Fruit fly (Drosophila melanogaster) whole organism, prepupa: ENCODE measurements around the gene CG3386.
A peak's percentile ranks its signal among the peaks of the same experiment; 100 is the strongest.

Source experiments
- CG15336 ChIP-seq: fragments of 200-800 bp; sonication (Bioruptor generic); IDR thresholded peaks from 2 replicates; pipeline ENCODE4 v1.3.6; 2022; ENCODE audit warnings: missing biosample characterization, missing genetic modification characterization
- CG1621 ChIP-seq: fragments of 200-800 bp; sonication (Bioruptor generic); optimal IDR thresholded peaks from 3 replicates; lab custom pipeline; 2018; ENCODE audit warnings: missing biosample characterization, mild to moderate bottlenecking, missing genetic modification characterization
- CG32006 ChIP-seq: fragments of 200-800 bp; sonication (Bioruptor generic); optimal IDR thresholded peaks from 3 replicates; lab custom pipeline; 2017; ENCODE audit warnings: missing biosample characterization, mild to moderate bottlenecking, missing genetic modification characterization
- CG3919 ChIP-seq: fragments of 200-800 bp; sonication (Bioruptor generic); optimal IDR thresholded peaks from 3 replicates; lab custom pipeline; 2016; ENCODE audit warnings: missing biosample characterization, missing genetic modification characterization
- CG4318 ChIP-seq: fragments of 200-800 bp; sonication (Bioruptor generic); optimal IDR thresholded peaks from 3 replicates; lab custom pipeline; 2017; ENCODE audit warnings: missing biosample characterization, mild to moderate bottlenecking, missing genetic modification characterization
- CG6276 ChIP-seq: fragments of 200-800 bp; sonication (Bioruptor generic); optimal IDR thresholded peaks from 2 replicates; lab custom pipeline; 2017; ENCODE audit warnings: missing biosample characterization, mild to moderate bottlenecking, missing genetic modification characterization
- CG6792 ChIP-seq: fragments of 200-800 bp; sonication (Bioruptor generic); optimal IDR thresholded peaks from 3 replicates; lab custom pipeline; 2016; ENCODE audit warnings: missing biosample characterization, missing genetic modification characterization
- CG6808 ChIP-seq: fragments of 200-800 bp; sonication (Bioruptor generic); optimal IDR thresholded peaks from 3 replicates; lab custom pipeline; 2017; ENCODE audit warnings: missing biosample characterization, missing genetic modification characterization, mild to moderate bottlenecking, moderate library complexity, missing genetic modification reagents
- CG6854 ChIP-seq: fragments of 200-800 bp; sonication (Bioruptor generic); optimal IDR thresholded peaks from 2 replicates; lab custom pipeline; 2017; ENCODE audit warnings: missing biosample characterization, mild to moderate bottlenecking, missing genetic modification characterization
- CG8119 ChIP-seq: fragments of 200-800 bp; sonication (Bioruptor generic); IDR thresholded peaks from 3 replicates; pipeline ENCODE4 v1.3.6; 2022; ENCODE audit warnings: missing biosample characterization, missing genetic modification characterization
- CG8632 ChIP-seq: fragments of 200-800 bp; sonication (Bioruptor generic); optimal IDR thresholded peaks from 3 replicates; lab custom pipeline; 2016; ENCODE audit warnings: missing biosample characterization, missing genetic modification characterization
- CG9139 ChIP-seq: fragments of 200-800 bp; sonication (Bioruptor generic); optimal IDR thresholded peaks from 3 replicates; lab custom pipeline; 2017; ENCODE audit warnings: missing biosample characterization, mild to moderate bottlenecking, missing genetic modification characterization
- Eip75B ChIP-seq: fragments of 200-800 bp; sonication (Bioruptor generic); optimal IDR thresholded peaks from 3 replicates; lab custom pipeline; 2016; ENCODE audit warnings: missing biosample characterization, missing genetic modification characterization
- Eip78C ChIP-seq: fragments of 200-800 bp; sonication (Bioruptor generic); peaks from one replicate; lab custom pipeline; 2016; ENCODE audit warnings: missing biosample characterization, missing genetic modification characterization
- Ets21C ChIP-seq: fragments of 200-800 bp; sonication (Bioruptor generic); optimal IDR thresholded peaks from 3 replicates; lab custom pipeline; 2016; ENCODE audit warnings: missing biosample characterization, missing genetic modification characterization
- Gug ChIP-seq: fragments of 200-800 bp; sonication (Bioruptor generic); IDR thresholded peaks from 2 replicates; pipeline ENCODE4 v1.3.6; 2022; ENCODE audit warnings: missing biosample characterization, missing genetic modification characterization
- Hr38 ChIP-seq: sonication (Bioruptor generic); optimal IDR thresholded peaks from 2 replicates; lab custom pipeline; 2016; ENCODE audit warnings: missing biosample characterization, missing genetic modification characterization
- Lpt ChIP-seq: fragments of 200-800 bp; sonication (Bioruptor generic); optimal IDR thresholded peaks from 3 replicates; lab custom pipeline; 2016; ENCODE audit warnings: missing biosample characterization, missing genetic modification characterization
- Met ChIP-seq: fragments of 200-800 bp; sonication (Bioruptor generic); optimal IDR thresholded peaks from 3 replicates; lab custom pipeline; 2016; ENCODE audit warnings: missing biosample characterization, missing genetic modification characterization
- OdsH ChIP-seq: fragments of 200-800 bp; sonication (Bioruptor generic); optimal IDR thresholded peaks from 3 replicates; lab custom pipeline; 2016; ENCODE audit warnings: missing biosample characterization, missing genetic modification characterization
- Sox102F ChIP-seq: fragments of 200-800 bp; sonication (Bioruptor generic); optimal IDR thresholded peaks from 2 replicates; lab custom pipeline; 2016; ENCODE audit warnings: missing biosample characterization, mild to moderate bottlenecking, missing genetic modification characterization
- Sox14 ChIP-seq: fragments of 200-800 bp; sonication (Bioruptor generic); optimal IDR thresholded peaks from 3 replicates; lab custom pipeline; 2016; ENCODE audit warnings: missing biosample characterization, missing genetic modification characterization
- achi ChIP-seq: fragments of 200-800 bp; sonication (Bioruptor generic); optimal IDR thresholded peaks from 3 replicates; lab custom pipeline; 2016; ENCODE audit warnings: missing biosample characterization, missing genetic modification characterization
- acj6 ChIP-seq: fragments of 200-800 bp; sonication (Bioruptor generic); optimal IDR thresholded peaks from 3 replicates; lab custom pipeline; 2016; ENCODE audit warnings: missing biosample characterization, missing genetic modification characterization
- cyc ChIP-seq: fragments of 200-800 bp; sonication (Bioruptor generic); optimal IDR thresholded peaks from 3 replicates; lab custom pipeline; 2016; ENCODE audit warnings: missing biosample characterization, missing genetic modification characterization
- dsx ChIP-seq: fragments of 200-800 bp; optimal IDR thresholded peaks from 3 replicates; lab custom pipeline; 2019; ENCODE audit warnings: missing biosample characterization, mild to moderate bottlenecking, missing genetic modification characterization, moderate library complexity; ENCODE audit not compliant: poor library complexity, severe bottlenecking
- eg ChIP-seq: fragments of 200-800 bp; sonication (Bioruptor generic); IDR thresholded peaks from 3 replicates; pipeline ENCODE4 v1.3.6; 2022; ENCODE audit warnings: missing biosample characterization, missing genetic modification characterization
- esn ChIP-seq: fragments of 200-800 bp; sonication (Bioruptor generic); optimal IDR thresholded peaks from 2 replicates; lab custom pipeline; 2016; ENCODE audit warnings: missing biosample characterization, mild to moderate bottlenecking, missing genetic modification characterization, moderate library complexity
- fd59A ChIP-seq: fragments of 200-800 bp; sonication (Bioruptor generic); optimal IDR thresholded peaks from 2 replicates; lab custom pipeline; 2017; ENCODE audit warnings: missing biosample characterization, mild to moderate bottlenecking, missing genetic modification characterization, missing genetic modification reagents
- fd85E ChIP-seq: fragments of 200-800 bp; sonication (Bioruptor generic); optimal IDR thresholded peaks from 3 replicates; lab custom pipeline; 2016; ENCODE audit warnings: missing biosample characterization, missing genetic modification characterization
- lz ChIP-seq: fragments of 200-800 bp; sonication (Bioruptor generic); optimal IDR thresholded peaks from 3 replicates; lab custom pipeline; 2016; ENCODE audit warnings: missing biosample characterization, missing genetic modification characterization
- net ChIP-seq: fragments of 200-800 bp; sonication (Bioruptor generic); optimal IDR thresholded peaks from 3 replicates; lab custom pipeline; 2016; ENCODE audit warnings: missing biosample characterization, missing genetic modification characterization
- pdm3 ChIP-seq: fragments of 200-800 bp; sonication (Bioruptor generic); optimal IDR thresholded peaks from 3 replicates; lab custom pipeline; 2016; ENCODE audit warnings: missing biosample characterization, missing genetic modification characterization
- salr ChIP-seq, 2 experiments: fragments of 200-800 bp; sonication (Bioruptor generic); optimal IDR thresholded peaks; 3 replicates each; lab custom pipeline; 2016 to 2018; ENCODE audit warnings: missing biosample characterization in 2 of 2, missing genetic modification characterization in 2 of 2, mild to moderate bottlenecking in 1 of 2
- spab ChIP-seq: fragments of 200-800 bp; sonication (Bioruptor generic); optimal IDR thresholded peaks from 2 replicates; lab custom pipeline; 2017; ENCODE audit warnings: missing biosample characterization, mild to moderate bottlenecking, missing genetic modification characterization, missing genetic modification reagents
- ss ChIP-seq, 2 experiments: fragments of 200-800 bp; sonication (Bioruptor generic); optimal IDR thresholded peaks; 2 replicates in 1 of 2; 3 replicates in 1 of 2; lab custom pipeline; 2017 to 2018; ENCODE audit warnings: mild to moderate bottlenecking in 2 of 2, missing biosample characterization in 2 of 2, missing genetic modification characterization in 2 of 2, moderate library complexity in 1 of 2
- svp ChIP-seq: fragments of 200-800 bp; sonication (Bioruptor generic); peaks from one replicate; lab custom pipeline; 2016; ENCODE audit warnings: missing biosample characterization, missing genetic modification characterization
- topi ChIP-seq: fragments of 200-800 bp; sonication (Bioruptor generic); optimal IDR thresholded peaks from 3 replicates; lab custom pipeline; 2016; ENCODE audit warnings: missing biosample characterization, missing genetic modification characterization

Gene CG3386

DNA sequence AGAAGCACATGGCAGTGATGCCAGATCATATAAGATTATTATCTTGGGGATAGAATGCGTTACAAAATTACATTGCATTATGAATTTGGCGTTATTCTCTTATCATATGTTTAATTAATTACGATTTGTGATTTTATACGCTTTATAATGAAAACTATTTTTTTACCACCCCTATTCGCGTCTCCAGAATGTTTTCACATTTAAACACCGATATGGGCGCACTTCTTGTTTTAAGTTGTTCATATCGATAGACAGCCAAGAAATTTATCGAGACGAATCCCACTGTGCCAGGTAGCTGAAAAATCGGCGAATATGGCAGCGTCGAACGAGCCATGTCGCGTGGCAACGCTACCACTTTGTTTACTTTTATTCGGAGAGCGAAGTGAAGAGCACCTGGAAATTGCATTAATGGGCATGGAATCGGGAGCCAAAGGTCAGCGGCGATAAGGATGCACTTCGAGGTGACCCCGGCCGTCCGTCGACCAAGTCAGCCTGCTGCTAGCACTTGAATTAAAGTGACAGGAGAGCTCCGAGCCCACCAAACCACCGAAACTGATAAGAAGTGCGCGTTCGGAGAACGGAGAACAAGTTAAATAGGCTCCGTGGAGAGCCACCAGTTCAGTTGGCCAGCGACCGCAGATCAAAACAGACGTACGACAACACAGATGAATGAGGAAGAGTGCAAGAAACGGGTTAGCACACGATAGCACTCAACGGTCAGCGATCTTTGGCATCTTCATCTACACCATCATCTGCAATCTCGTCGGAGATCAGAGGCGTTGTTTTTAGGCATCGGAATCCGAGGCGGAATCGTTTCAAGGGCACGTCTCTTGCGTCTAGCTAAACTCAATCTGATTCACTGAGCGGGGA is 33.9 kb downstream of the CG3386 start, which contains the start of gene Gale (continued):
- no peak for TF ChIP-seq CG3919 (GFP tag; lab: Kevin White, UChicago)
- TF ChIP-seq spab (GFP tag; lab: Kevin White, UChicago), result no peak
- peak; percentile 54 for TF ChIP-seq CG9139 (GFP tag; lab: Kevin White, UChicago)
- TF ChIP-seq net (GFP tag; lab: Kevin White, UChicago), result peak; percentile 17
- TF ChIP-seq lz (GFP tag; lab: Kevin White, UChicago), result no peak
- TF ChIP-seq acj6 (GFP tag; lab: Kevin White, UChicago), result no peak
- TF ChIP-seq Gug (GFP tag; lab: Robert Waterston, UW), result no peak
- TF ChIP-seq cyc (GFP tag; lab: Kevin White, UChicago), result no peak
- TF ChIP-seq CG6276, result peak; percentile 5
- TF ChIP-seq topi (GFP tag; lab: Kevin White, UChicago), result no peak
- no peak for TF ChIP-seq OdsH (GFP tag; lab: Kevin White, UChicago)
- TF ChIP-seq CG4318 (GFP tag; lab: Kevin White, UChicago), result no peak
- peak; percentile 24 to 61 for TF ChIP-seq ss (GFP tag; optimal IDR thresholded peaks at IDR 0.05; lab: Kevin White, UChicago)
- TF ChIP-seq Lpt, result no peak
- TF ChIP-seq CG6854 (GFP tag; lab: Kevin White, UChicago), result peak; percentile 33
- peak; percentile 21 for TF ChIP-seq Sox14 (GFP tag; lab: Kevin White, UChicago)
- TF ChIP-seq CG15336 (GFP tag; lab: Robert Waterston, UW), result no peak; the same call in 1 of the 2 replicates
- TF ChIP-seq Eip75B (GFP tag; lab: Kevin White, UChicago), result no peak
- TF ChIP-seq CG1621 (tag; lab: Kevin White, UChicago), result no peak
- TF ChIP-seq CG8119 (GFP tag; lab: Robert Waterston, UW), result peak; percentile 52; the same call in 1 of the 3 replicates
- no peak for TF ChIP-seq CG6808 (GFP tag; lab: Kevin White, UChicago)

DNA sequence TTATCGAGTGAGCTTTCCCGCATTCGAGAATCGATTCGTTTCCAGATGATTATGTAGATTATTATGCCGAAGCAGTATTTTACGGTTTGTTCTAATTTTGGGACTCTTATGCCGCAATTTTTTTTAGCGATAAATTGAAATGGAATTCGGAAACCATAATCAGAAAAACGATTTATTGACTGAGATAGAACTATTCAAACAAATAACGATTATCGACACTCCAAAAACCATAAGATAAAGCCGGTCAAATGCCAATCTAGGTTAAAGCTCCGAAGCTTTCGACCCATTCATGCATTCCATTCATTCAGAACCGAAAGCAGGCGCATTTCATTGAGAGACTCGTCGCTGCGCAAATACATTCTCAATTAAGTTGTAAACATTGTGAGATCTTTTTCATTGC is 34.7 kb downstream of the CG3386 start:
- TF ChIP-seq dsx (GFP tag; lab: Kevin White, UChicago), result no peak
- no peak for TF ChIP-seq Sox102F (GFP tag; lab: Kevin White, UChicago)
- no peak for TF ChIP-seq esn (GFP tag; lab: Kevin White, UChicago)
- TF ChIP-seq CG3919 (GFP tag; lab: Kevin White, UChicago), result no peak
- TF ChIP-seq salr (GFP tag; optimal IDR thresholded peaks at IDR 0.05; lab: Kevin White, UChicago), result no peak
- no peak for TF ChIP-seq CG6792
- TF ChIP-seq eg (GFP tag; lab: Robert Waterston, UW), result no peak
- TF ChIP-seq Ets21C (GFP tag; lab: Kevin White, UChicago), result no peak
- no peak for TF ChIP-seq Eip78C (GFP tag; lab: Kevin White, UChicago)
- TF ChIP-seq pdm3 (GFP tag; lab: Kevin White, UChicago), result no peak
- TF ChIP-seq net (GFP tag; lab: Kevin White, UChicago), result no peak
- TF ChIP-seq Met (GFP tag; lab: Kevin White, UChicago), result no peak

DNA sequence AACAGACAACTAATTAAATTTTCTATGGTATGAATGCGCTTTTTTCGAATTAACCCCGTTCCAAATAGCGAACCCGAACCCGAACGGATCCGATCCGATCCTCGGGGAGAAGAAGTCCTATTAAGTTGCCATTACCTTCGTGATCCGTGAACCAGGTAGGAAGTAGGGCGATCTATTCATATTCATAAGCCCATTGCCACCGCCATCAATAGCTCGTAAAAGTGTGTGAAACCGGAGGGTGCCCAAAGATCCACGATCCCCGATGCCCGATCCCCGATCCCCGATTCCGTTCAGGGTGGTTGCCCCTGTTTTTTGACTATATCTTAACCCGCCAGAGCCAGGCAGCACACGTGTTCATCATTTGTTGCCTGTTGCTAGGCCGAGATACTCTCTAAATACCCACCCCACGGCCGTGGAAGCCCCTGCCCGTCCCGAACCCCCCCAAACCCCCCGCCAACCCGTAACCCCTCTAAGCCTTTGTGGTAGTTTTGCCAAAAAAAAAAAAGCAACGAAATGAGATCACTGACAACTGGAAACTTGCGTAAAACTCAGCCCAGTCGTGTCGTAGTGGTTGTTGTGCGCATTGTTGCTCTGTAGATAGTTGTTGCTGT is 36.7 kb downstream of the CG3386 start:
- TF ChIP-seq Sox102F (GFP tag; lab: Kevin White, UChicago) (no peak), net (GFP tag; lab: Kevin White, UChicago) (no peak), dsx (GFP tag; lab: Kevin White, UChicago) (no peak), Hr38 (no peak), fd59A (GFP tag; lab: Kevin White, UChicago) (no peak), CG1621 (tag; lab: Kevin White, UChicago) (no peak), CG4318 (GFP tag; lab: Kevin White, UChicago) (no peak), CG6854 (GFP tag; lab: Kevin White, UChicago) (no peak), CG8119 (GFP tag; lab: Robert Waterston, UW) (no peak), svp (GFP tag; lab: Kevin White, UChicago) (no peak), achi (GFP tag; lab: Kevin White, UChicago) (no peak), CG6792 (no peak), CG8632 (GFP tag; lab: Kevin White, UChicago) (no peak), salr (GFP tag; optimal IDR thresholded peaks at IDR 0.05; lab: Kevin White, UChicago) (no peak), Eip78C (GFP tag; lab: Kevin White, UChicago) (no peak), CG32006 (no peak), fd85E (GFP tag; lab: Kevin White, UChicago) (no peak)
- TF ChIP-seq, all 60 proteins: peak for 0
